Worm (Caenorhabditis elegans) whole organism, mixed stage, embryonic: Measurements from ENCODE around the gene T03G11.9.

Experiments used
- ces-1 ChIP-seq: fragments of 150-350 bp; optimal IDR thresholded peaks from 2 replicates; lab custom pipeline; 2014; ENCODE audit warnings: missing biosample characterization, missing genetic modification reagents, missing genetic modification characterization
- elt-1 ChIP-seq: sonication (generic microtip); optimal IDR thresholded peaks from 2 replicates; lab custom pipeline; 2017; ENCODE audit warnings: missing genetic modification characterization, mild to moderate bottlenecking, missing compliant biosample characterization, antibody characterized with exemption, moderate library complexity, borderline replicate concordance; ENCODE audit not compliant: insufficient read depth
- hlh-1 ChIP-seq: fragments of 150-350 bp; optimal IDR thresholded peaks from 2 replicates; lab custom pipeline; 2014; ENCODE audit warnings: missing biosample characterization, missing genetic modification reagents, missing genetic modification characterization
- nhr-12 ChIP-seq: fragments of 150-350 bp; optimal IDR thresholded peaks from 2 replicates; lab custom pipeline; 2014; ENCODE audit warnings: missing biosample characterization, missing genetic modification characterization
- nhr-28 ChIP-seq: fragments of 150-350 bp; optimal IDR thresholded peaks from 2 replicates; lab custom pipeline; 2014; ENCODE audit warnings: missing biosample characterization, missing genetic modification characterization
- nhr-76 ChIP-seq: sonication (generic microtip); optimal IDR thresholded peaks from 2 replicates; lab custom pipeline; 2017; ENCODE audit warnings: missing biosample characterization, missing genetic modification characterization
- pha-4 ChIP-seq: fragments of 150-350 bp; optimal IDR thresholded peaks from 2 replicates; lab custom pipeline; 2018; ENCODE audit warnings: missing biosample characterization, missing genetic modification reagents, missing genetic modification characterization
- snpc-4 ChIP-seq: fragments of 150-350 bp; optimal IDR thresholded peaks from 2 replicates; lab custom pipeline; 2014; ENCODE audit warnings: missing biosample characterization, missing genetic modification characterization
- sptf-1 ChIP-seq: sonication (generic microtip); optimal IDR thresholded peaks from 2 replicates; lab custom pipeline; 2017; ENCODE audit warnings: mild to moderate bottlenecking, missing genetic modification characterization, moderate library complexity, missing compliant biosample characterization
- tbx-8 ChIP-seq: fragments of 200-800 bp; sonication (Bioruptor generic); optimal IDR thresholded peaks from 2 replicates; lab custom pipeline; 2018; ENCODE audit warnings: mild to moderate bottlenecking, missing genetic modification characterization, moderate library complexity, missing compliant biosample characterization
- unc-39 ChIP-seq: fragments of 150-350 bp; optimal IDR thresholded peaks from 2 replicates; lab custom pipeline; 2014; ENCODE audit warnings: missing biosample characterization, missing genetic modification characterization
- unc-62 ChIP-seq: fragments of 150-350 bp; optimal IDR thresholded peaks from 2 replicates; lab custom pipeline; 2014; ENCODE audit warnings: missing biosample characterization, missing genetic modification reagents, missing genetic modification characterization
- zip-8 ChIP-seq: fragments of 150-350 bp; optimal IDR thresholded peaks from 2 replicates; lab custom pipeline; 2014; ENCODE audit warnings: missing biosample characterization, missing genetic modification characterization
- ztf-11 ChIP-seq: fragments of 150-350 bp; optimal IDR thresholded peaks from 2 replicates; lab custom pipeline; 2014; ENCODE audit warnings: missing biosample characterization, missing genetic modification characterization

DNA sequence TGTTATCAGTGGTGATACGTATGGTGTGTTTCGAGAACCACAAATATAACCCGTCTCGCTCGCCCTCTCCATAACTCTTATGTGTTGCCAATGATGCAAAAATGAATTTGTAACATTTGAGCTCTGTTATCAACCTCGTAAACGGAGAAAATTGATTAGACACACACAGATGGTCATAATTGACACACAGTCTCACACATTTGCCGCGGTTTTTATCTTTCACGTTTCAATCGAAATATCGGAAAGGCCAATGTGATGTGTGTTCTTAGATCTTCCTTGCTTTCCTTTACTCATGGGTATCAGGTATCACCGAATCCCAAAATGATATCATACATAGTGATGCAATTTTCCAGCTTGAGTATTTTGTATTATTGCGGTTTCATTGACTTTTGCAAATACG is 29.5 kb downstream of the T03G11.9 start:
- TF ChIP-seq tbx-8 (GFP tag; lab: Kevin White, UChicago) = no peak
- TF ChIP-seq snpc-4 = no peak
- no peak for TF ChIP-seq nhr-12 (tag; lab: Kevin White, UChicago)
- no peak for TF ChIP-seq sptf-1 (tag; lab: Kevin White, UChicago)
- no peak for TF ChIP-seq nhr-76
- TF ChIP-seq hlh-1 = no peak
- no peak for TF ChIP-seq ztf-11 (tag; lab: Kevin White, UChicago)
- no peak for TF ChIP-seq ces-1 (GFP tag; lab: Kevin White, UChicago)
- TF ChIP-seq nhr-28 = no peak
- no peak for TF ChIP-seq unc-39 (tag; lab: Kevin White, UChicago)
- no peak for TF ChIP-seq zip-8 (tag; lab: Kevin White, UChicago)
- no peak for TF ChIP-seq elt-1 (tag; lab: Kevin White, UChicago)
- no peak for TF ChIP-seq pha-4 (tag; lab: Kevin White, UChicago)
- TF ChIP-seq unc-62 (GFP tag; lab: Kevin White, UChicago) = no peak
